Worm (Caenorhabditis elegans) whole organism, mixed stage, embryonic: ENCODE results near the gene sptl-1.

Experiments
- M03D4.4 ChIP-seq: sonication (generic microtip); optimal IDR thresholded peaks from 2 replicates; lab custom pipeline; 2017; ENCODE audit warnings: mild to moderate bottlenecking, missing genetic modification characterization, missing compliant biosample characterization
- blmp-1 ChIP-seq: fragments of 150-350 bp; optimal IDR thresholded peaks from 2 replicates; lab custom pipeline; 2014; ENCODE audit warnings: missing biosample characterization, missing genetic modification characterization
- ceh-39 ChIP-seq: fragments of 150-350 bp; optimal IDR thresholded peaks from 2 replicates; lab custom pipeline; 2014; ENCODE audit warnings: missing biosample characterization, missing genetic modification characterization
- ceh-43 ChIP-seq: fragments of 200-800 bp; sonication (Bioruptor generic); optimal IDR thresholded peaks from 2 replicates; lab custom pipeline; 2018; ENCODE audit warnings: mild to moderate bottlenecking, missing genetic modification characterization, moderate library complexity, missing compliant biosample characterization
- ces-1 ChIP-seq: fragments of 150-350 bp; optimal IDR thresholded peaks from 2 replicates; lab custom pipeline; 2014; ENCODE audit warnings: missing biosample characterization, missing genetic modification reagents, missing genetic modification characterization
- cnd-1 ChIP-seq: fragments of 200-800 bp; sonication (Bioruptor generic); optimal IDR thresholded peaks from 2 replicates; lab custom pipeline; 2018; ENCODE audit warnings: mild to moderate bottlenecking, missing genetic modification characterization, missing compliant biosample characterization
- drap-1 ChIP-seq: fragments of 200-800 bp; sonication (Bioruptor generic); optimal IDR thresholded peaks from 3 replicates; lab custom pipeline; 2018; ENCODE audit warnings: mild to moderate bottlenecking, missing genetic modification characterization, missing compliant biosample characterization
- elt-1 ChIP-seq: sonication (generic microtip); optimal IDR thresholded peaks from 2 replicates; lab custom pipeline; 2017; ENCODE audit warnings: missing genetic modification characterization, mild to moderate bottlenecking, missing compliant biosample characterization, antibody characterized with exemption, moderate library complexity, borderline replicate concordance; ENCODE audit not compliant: insufficient read depth
- elt-3 ChIP-seq: fragments of 150-350 bp; optimal IDR thresholded peaks from 2 replicates; lab custom pipeline; 2014; ENCODE audit warnings: missing biosample characterization, missing genetic modification characterization
- flh-1 ChIP-seq: fragments of 200-800 bp; sonication (Bioruptor generic); optimal IDR thresholded peaks from 2 replicates; lab custom pipeline; 2018; ENCODE audit warnings: mild to moderate bottlenecking, missing genetic modification characterization, moderate library complexity, missing compliant biosample characterization
- ham-2 ChIP-seq: fragments of 200-800 bp; sonication (Bioruptor generic); optimal IDR thresholded peaks from 2 replicates; lab custom pipeline; 2018; ENCODE audit warnings: mild to moderate bottlenecking, missing genetic modification characterization, missing compliant biosample characterization
- hlh-1 ChIP-seq: fragments of 150-350 bp; optimal IDR thresholded peaks from 2 replicates; lab custom pipeline; 2014; ENCODE audit warnings: missing biosample characterization, missing genetic modification reagents, missing genetic modification characterization
- lin-13 ChIP-seq: fragments of 150-350 bp; optimal IDR thresholded peaks from 2 replicates; lab custom pipeline; 2014; ENCODE audit warnings: missing biosample characterization, missing genetic modification characterization
- lin-32 ChIP-seq: fragments of 200-800 bp; sonication (Bioruptor generic); optimal IDR thresholded peaks from 2 replicates; lab custom pipeline; 2018; ENCODE audit warnings: mild to moderate bottlenecking, missing genetic modification characterization, missing compliant biosample characterization
- lsy-2 ChIP-seq: fragments of 150-350 bp; optimal IDR thresholded peaks from 2 replicates; lab custom pipeline; 2014; ENCODE audit warnings: missing biosample characterization, missing genetic modification characterization
- mls-2 ChIP-seq: sonication (generic microtip); optimal IDR thresholded peaks from 2 replicates; lab custom pipeline; 2016; ENCODE audit warnings: mild to moderate bottlenecking, missing genetic modification characterization, moderate library complexity, missing compliant biosample characterization
- nhr-12 ChIP-seq: fragments of 150-350 bp; optimal IDR thresholded peaks from 2 replicates; lab custom pipeline; 2014; ENCODE audit warnings: missing biosample characterization, missing genetic modification characterization
- nhr-2 ChIP-seq: fragments of 150-350 bp; optimal IDR thresholded peaks from 2 replicates; lab custom pipeline; 2014; ENCODE audit warnings: missing biosample characterization, missing genetic modification characterization
- nhr-28 ChIP-seq: fragments of 150-350 bp; optimal IDR thresholded peaks from 2 replicates; lab custom pipeline; 2014; ENCODE audit warnings: missing biosample characterization, missing genetic modification characterization
- pha-4 ChIP-seq: fragments of 150-350 bp; optimal IDR thresholded peaks from 2 replicates; lab custom pipeline; 2018; ENCODE audit warnings: missing biosample characterization, missing genetic modification reagents, missing genetic modification characterization
- sem-2 ChIP-seq: fragments of 200-800 bp; sonication (Bioruptor generic); optimal IDR thresholded peaks from 2 replicates; lab custom pipeline; 2018; ENCODE audit warnings: mild to moderate bottlenecking, missing genetic modification characterization, missing compliant biosample characterization
- snpc-4 ChIP-seq: fragments of 150-350 bp; optimal IDR thresholded peaks from 2 replicates; lab custom pipeline; 2014; ENCODE audit warnings: missing biosample characterization, missing genetic modification characterization
- sptf-1 ChIP-seq: sonication (generic microtip); optimal IDR thresholded peaks from 2 replicates; lab custom pipeline; 2017; ENCODE audit warnings: mild to moderate bottlenecking, missing genetic modification characterization, moderate library complexity, missing compliant biosample characterization
- tbx-8 ChIP-seq: fragments of 200-800 bp; sonication (Bioruptor generic); optimal IDR thresholded peaks from 2 replicates; lab custom pipeline; 2018; ENCODE audit warnings: mild to moderate bottlenecking, missing genetic modification characterization, moderate library complexity, missing compliant biosample characterization
- unc-120 ChIP-seq: sonication (generic microtip); optimal IDR thresholded peaks from 2 replicates; lab custom pipeline; 2017; ENCODE audit warnings: missing genetic modification characterization, missing compliant biosample characterization; ENCODE audit not compliant: poor library complexity, severe bottlenecking
- unc-39 ChIP-seq: fragments of 150-350 bp; optimal IDR thresholded peaks from 2 replicates; lab custom pipeline; 2014; ENCODE audit warnings: missing biosample characterization, missing genetic modification characterization
- zip-8 ChIP-seq: fragments of 150-350 bp; optimal IDR thresholded peaks from 2 replicates; lab custom pipeline; 2014; ENCODE audit warnings: missing biosample characterization, missing genetic modification characterization
- ztf-11 ChIP-seq: fragments of 150-350 bp; optimal IDR thresholded peaks from 2 replicates; lab custom pipeline; 2014; ENCODE audit warnings: missing biosample characterization, missing genetic modification characterization

The sptl-1 gene

ce11 chrII:51352-51751, at the start of gene sptl-1:
Gene sptl-1 (plus strand): TSS chrII:51652.
- TF ChIP-seq elt-1 (tag; lab: Kevin White, UChicago) (no peak), nhr-2 (tag; lab: Kevin White, UChicago) (no peak), pha-4 (peak; percentile 23), ceh-39 (tag; lab: Kevin White, UChicago) (no peak), ztf-11 (tag; lab: Kevin White, UChicago) (no peak)
- TF ChIP-seq, all 35 proteins: peak for 1

- TF ChIP-seq drap-1 (no peak), ceh-39 (tag; lab: Kevin White, UChicago) (no peak), nhr-2 (tag; lab: Kevin White, UChicago) (no peak), unc-120 (tag; lab: Kevin White, UChicago) (no peak), cnd-1 (tag; lab: Kevin White, UChicago) (no peak), mls-2 (no peak), elt-1 (tag; lab: Kevin White, UChicago) (no peak), lin-13 (tag; lab: Kevin White, UChicago) (no peak)
Observed at ce11 chrII:4793-5192, 46.7 kb upstream of the sptl-1 start.

ce11 chrII:6349-6748, 45.1 kb upstream of the sptl-1 start, which contains the start of gene osta-1:
Gene osta-1 (plus strand): TSS chrII:6657.
- no peak for TF ChIP-seq elt-3 (tag; lab: Kevin White, UChicago)
- no peak for TF ChIP-seq cnd-1 (tag; lab: Kevin White, UChicago)
- no peak for TF ChIP-seq unc-39 (tag; lab: Kevin White, UChicago)
- no peak for TF ChIP-seq lin-32 (GFP tag; lab: Kevin White, UChicago)
- no peak for TF ChIP-seq hlh-1 (tag; lab: Kevin White, UChicago)
- no peak for TF ChIP-seq M03D4.4 (tag; lab: Kevin White, UChicago)

ce11 chrII:8212-8611, 43.2 kb upstream of the sptl-1 start:
- TF ChIP-seq blmp-1 (tag; lab: Kevin White, UChicago) (no peak), ceh-43 (GFP tag; lab: Kevin White, UChicago) (no peak), drap-1 (no peak), snpc-4 (tag; lab: Kevin White, UChicago) (no peak), nhr-28 (no peak), unc-120 (tag; lab: Kevin White, UChicago) (no peak), tbx-8 (GFP tag; lab: Kevin White, UChicago) (no peak), flh-1 (GFP tag; lab: Kevin White, UChicago) (no peak), hlh-1 (tag; lab: Kevin White, UChicago) (no peak), sptf-1 (tag; lab: Kevin White, UChicago) (no peak), elt-1 (tag; lab: Kevin White, UChicago) (no peak), ham-2 (GFP tag; lab: Kevin White, UChicago) (no peak), cnd-1 (tag; lab: Kevin White, UChicago) (no peak), zip-8 (tag; lab: Kevin White, UChicago) (no peak)

ce11 chrII:11783-12182, 39.7 kb upstream of the sptl-1 start, which contains the start of gene best-4:
Gene best-4 (minus strand): TSS chrII:11883.
- TF ChIP-seq lsy-2 (tag; lab: Kevin White, UChicago) (no peak), cnd-1 (tag; lab: Kevin White, UChicago) (no peak), pha-4 (no peak), lin-32 (GFP tag; lab: Kevin White, UChicago) (no peak), unc-39 (tag; lab: Kevin White, UChicago) (no peak), drap-1 (no peak), sem-2 (GFP tag; lab: Kevin White, UChicago) (no peak), elt-3 (tag; lab: Kevin White, UChicago) (no peak), tbx-8 (GFP tag; lab: Kevin White, UChicago) (no peak), ztf-11 (tag; lab: Kevin White, UChicago) (no peak), lin-13 (tag; lab: Kevin White, UChicago) (no peak), zip-8 (tag; lab: Kevin White, UChicago) (no peak), blmp-1 (tag; lab: Kevin White, UChicago) (no peak), ham-2 (GFP tag; lab: Kevin White, UChicago) (no peak), unc-120 (tag; lab: Kevin White, UChicago) (no peak), nhr-12 (tag; lab: Kevin White, UChicago) (no peak), ces-1 (no peak), nhr-2 (tag; lab: Kevin White, UChicago) (no peak), flh-1 (GFP tag; lab: Kevin White, UChicago) (no peak)
